Worm (Caenorhabditis elegans) whole organism, L1 larva: ENCODE results near the gene srh-187.
"Not testable (repeated sequence)": the region's sequence is repeated elsewhere in the genome, so short reads cannot be mapped to it uniquely, and the experiment has no call there.

Source experiments
- C16A3.4 ChIP-seq: fragments of 150-350 bp; optimal IDR thresholded peaks from 2 replicates; lab custom pipeline; 2014; ENCODE audit warnings: missing biosample characterization, missing genetic modification characterization
- C34B4.2 ChIP-seq: sonication (generic microtip); optimal IDR thresholded peaks from 2 replicates; lab custom pipeline; 2017; ENCODE audit warnings: mild to moderate bottlenecking, missing genetic modification characterization, missing compliant biosample characterization
- Y116A8C.19 ChIP-seq: sonication (generic microtip); optimal IDR thresholded peaks from 2 replicates; lab custom pipeline; 2016; ENCODE audit warnings: missing compliant biosample characterization, missing genetic modification characterization, borderline replicate concordance
- alr-1 ChIP-seq: fragments of 200-800 bp; sonication (Bioruptor generic); optimal IDR thresholded peaks from 2 replicates; lab custom pipeline; 2018; ENCODE audit warnings: borderline replicate concordance, mild to moderate bottlenecking, missing genetic modification characterization, missing compliant biosample characterization
- blmp-1 ChIP-seq: fragments of 150-350 bp; optimal IDR thresholded peaks from 2 replicates; lab custom pipeline; 2014; ENCODE audit warnings: missing biosample characterization, missing genetic modification characterization
- ceh-8 ChIP-seq: fragments of 200-800 bp; sonication (Bioruptor generic); optimal IDR thresholded peaks from 2 replicates; lab custom pipeline; 2018; ENCODE audit warnings: mild to moderate bottlenecking, missing genetic modification characterization, moderate library complexity, missing compliant biosample characterization
- dpl-1 ChIP-seq, 3 experiments: fragments of 150-350 bp in 2 of 3; sonication (generic microtip) in 1 of 3; optimal IDR thresholded peaks; 2 replicates each; lab custom pipeline; 2014 to 2017; ENCODE audit warnings: missing biosample characterization in 3 of 3, missing genetic modification characterization in 3 of 3, missing genetic modification reagents in 3 of 3
- dsc-1 ChIP-seq: sonication (generic microtip); optimal IDR thresholded peaks from 2 replicates; lab custom pipeline; 2016; ENCODE audit warnings: mild to moderate bottlenecking, missing genetic modification characterization, missing compliant biosample characterization
- egl-13 ChIP-seq: sonication (generic microtip); optimal IDR thresholded peaks from 2 replicates; lab custom pipeline; 2016; ENCODE audit warnings: missing genotype, missing genetic modification reagents, missing genetic modification characterization, missing compliant biosample characterization
- elt-2 ChIP-seq: sonication (generic microtip); optimal IDR thresholded peaks from 2 replicates; lab custom pipeline; 2016; ENCODE audit warnings: missing genetic modification characterization, mild to moderate bottlenecking, inconsistent platforms, missing compliant biosample characterization, missing genetic modification reagents
- fkh-4 ChIP-seq: sonication (generic microtip); optimal IDR thresholded peaks from 2 replicates; lab custom pipeline; 2016; ENCODE audit warnings: missing compliant biosample characterization, missing genetic modification characterization, borderline replicate concordance
- fkh-8 ChIP-seq: sonication (generic microtip); optimal IDR thresholded peaks from 2 replicates; lab custom pipeline; 2016; ENCODE audit warnings: mild to moderate bottlenecking, missing genetic modification characterization, missing compliant biosample characterization
- fos-1 ChIP-seq: fragments of 150-350 bp; optimal IDR thresholded peaks from 2 replicates; lab custom pipeline; 2014; ENCODE audit warnings: missing biosample characterization, missing genetic modification characterization
- hlh-17 ChIP-seq: fragments of 200-800 bp; sonication (Bioruptor generic); optimal IDR thresholded peaks from 2 replicates; lab custom pipeline; 2018; ENCODE audit warnings: missing genetic modification characterization, mild to moderate bottlenecking, missing compliant biosample characterization, moderate library complexity, borderline replicate concordance
- hlh-4 ChIP-seq: sonication (generic microtip); optimal IDR thresholded peaks from 2 replicates; lab custom pipeline; 2016; ENCODE audit warnings: mild to moderate bottlenecking, missing genetic modification characterization, missing compliant biosample characterization
- irx-1 ChIP-seq: sonication (generic microtip); optimal IDR thresholded peaks from 2 replicates; lab custom pipeline; 2016; ENCODE audit warnings: missing genetic modification characterization, missing compliant biosample characterization
- isw-1 ChIP-seq: fragments of 200-800 bp; sonication (Bioruptor generic); IDR thresholded peaks from 2 replicates; pipeline ENCODE4 v1.3.6; 2022; ENCODE audit warnings: missing genetic modification characterization, missing compliant biosample characterization
- jun-1 ChIP-seq: fragments of 150-350 bp; optimal IDR thresholded peaks from 2 replicates; lab custom pipeline; 2014; ENCODE audit warnings: missing biosample characterization, missing genetic modification reagents, missing genetic modification characterization
- lin-13 ChIP-seq: fragments of 150-350 bp; optimal IDR thresholded peaks from 2 replicates; lab custom pipeline; 2014; ENCODE audit warnings: missing biosample characterization, missing genetic modification reagents, missing genetic modification characterization
- lin-35 ChIP-seq, 2 experiments: fragments of 150-350 bp; optimal IDR thresholded peaks; 2 replicates each; lab custom pipeline; 2014; ENCODE audit warnings: missing biosample characterization in 2 of 2, missing genetic modification characterization in 2 of 2, missing genetic modification reagents in 2 of 2
- lin-39 ChIP-seq: fragments of 150-350 bp; optimal IDR thresholded peaks from 2 replicates; lab custom pipeline; 2014; ENCODE audit warnings: missing biosample characterization, missing genetic modification reagents, missing genetic modification characterization
- lir-3 ChIP-seq: sonication (generic microtip); optimal IDR thresholded peaks from 2 replicates; lab custom pipeline; 2016; ENCODE audit warnings: mild to moderate bottlenecking, missing genetic modification characterization, moderate library complexity, missing compliant biosample characterization; ENCODE audit not compliant: poor library complexity
- lsy-2 ChIP-seq, 2 experiments: fragments of 150-350 bp; optimal IDR thresholded peaks; 2 replicates each; lab custom pipeline; 2014; ENCODE audit warnings: missing biosample characterization in 2 of 2, missing genetic modification characterization in 2 of 2
- mab-9 ChIP-seq: fragments of 200-800 bp; sonication (Bioruptor generic); IDR thresholded peaks from 2 replicates; pipeline ENCODE4 v1.3.6; 2022; ENCODE audit warnings: missing genetic modification reagents, missing genetic modification characterization, missing compliant biosample characterization
- mep-1 ChIP-seq: fragments of 150-350 bp; optimal IDR thresholded peaks from 2 replicates; lab custom pipeline; 2014; ENCODE audit warnings: missing biosample characterization, missing genetic modification characterization
- nhr-11 ChIP-seq: fragments of 150-350 bp; optimal IDR thresholded peaks from 2 replicates; lab custom pipeline; 2014; ENCODE audit warnings: missing biosample characterization, missing genetic modification characterization
- nhr-19 ChIP-seq: fragments of 200-800 bp; sonication (Bioruptor generic); conservative IDR thresholded peaks from 2 replicates; pipeline ENCODE4 v1.3.6; 2022; ENCODE audit warnings: missing genetic modification characterization, missing compliant biosample characterization
- nhr-20 ChIP-seq: sonication (generic microtip); optimal IDR thresholded peaks from 2 replicates; lab custom pipeline; 2016; ENCODE audit warnings: mild to moderate bottlenecking, missing genetic modification characterization, missing compliant biosample characterization
- nhr-237 ChIP-seq: fragments of 150-350 bp; optimal IDR thresholded peaks from 2 replicates; lab custom pipeline; 2014; ENCODE audit warnings: missing biosample characterization, missing genetic modification characterization
- nhr-71 ChIP-seq: sonication (generic microtip); optimal IDR thresholded peaks from 2 replicates; lab custom pipeline; 2016; ENCODE audit warnings: mild to moderate bottlenecking, missing genetic modification characterization, moderate library complexity, missing compliant biosample characterization
- nhr-76 ChIP-seq: sonication (generic microtip); optimal IDR thresholded peaks from 2 replicates; lab custom pipeline; 2017; ENCODE audit warnings: missing biosample characterization, missing genetic modification characterization
- nhr-90 ChIP-seq: sonication (generic microtip); optimal IDR thresholded peaks from 2 replicates; lab custom pipeline; 2016; ENCODE audit warnings: mild to moderate bottlenecking, missing genetic modification characterization, missing compliant biosample characterization; ENCODE audit not compliant: poor library complexity
- pqm-1 ChIP-seq: sonication (generic microtip); optimal IDR thresholded peaks from 3 replicates; lab custom pipeline; 2017; ENCODE audit warnings: missing biosample characterization, missing genetic modification characterization
- snpc-4 ChIP-seq: fragments of 150-350 bp; optimal IDR thresholded peaks from 2 replicates; lab custom pipeline; 2014; ENCODE audit warnings: missing biosample characterization, missing genetic modification characterization
- sox-4 ChIP-seq: sonication (generic microtip); optimal IDR thresholded peaks from 2 replicates; lab custom pipeline; 2016; ENCODE audit warnings: missing genetic modification characterization, missing compliant biosample characterization
- unc-30 ChIP-seq: sonication (generic microtip); optimal IDR thresholded peaks from 2 replicates; lab custom pipeline; 2017; ENCODE audit warnings: missing biosample characterization, missing genetic modification characterization
- unc-62 ChIP-seq: fragments of 150-350 bp; optimal IDR thresholded peaks from 2 replicates; lab custom pipeline; 2014; ENCODE audit warnings: missing biosample characterization, missing genetic modification reagents, missing genetic modification characterization
- ztf-4 ChIP-seq: fragments of 150-350 bp; optimal IDR thresholded peaks from 2 replicates; lab custom pipeline; 2014; ENCODE audit warnings: missing biosample characterization, missing genetic modification characterization

srh-187 gene

ce11 chrV:7341942-7342341, 2.2 kb upstream of the srh-187 start, which contains the start of the genes nhr-263 and nhr-148:
nhr-263 (minus strand) TSS chrV:7342042.
nhr-148 (plus strand) TSS chrV:7342156.
- no peak for TF ChIP-seq fos-1 (tag; lab: Kevin White, UChicago)
- TF ChIP-seq blmp-1 (tag; lab: Kevin White, UChicago), result peak; percentile 2
- TF ChIP-seq, all 84 proteins: peak for 1

ce11 chrV:7337218-7337617, 2.5 kb downstream of the srh-187 start, which contains the start of gene F10G2.7:
F10G2.7 (minus strand) TSS chrV:7337318.
- not testable (repeated sequence) for TF ChIP-seq Y116A8C.19; dpl-1 (GFP tag; optimal IDR thresholded peaks at IDR 0.05; lab: Kevin White, UChicago); egl-13 (tag; lab: Kevin White, UChicago)
- TF ChIP-seq, all 84 proteins: peak for 0; not testable (repeated sequence) for 84

ce11 chrV:7332253-7332652, 7.5 kb downstream of the srh-187 start, which contains the start of gene F10G2.1:
F10G2.1 (plus strand) TSS chrV:7332553.
- TF ChIP-seq lin-13 (GFP tag; lab: Kevin White, UChicago) (no peak), unc-62 (GFP tag; lab: Kevin White, UChicago) (no peak), lsy-2 (tag; optimal IDR thresholded peaks at IDR 0.05; lab: Kevin White, UChicago) (no peak), nhr-20 (tag; lab: Kevin White, UChicago) (no peak), nhr-76 (tag; lab: Kevin White, UChicago) (no peak), pqm-1 (tag; lab: Kevin White, UChicago) (no peak), dpl-1 (GFP tag; optimal IDR thresholded peaks at IDR 0.05; lab: Kevin White, UChicago) (no peak), C34B4.2 (tag; lab: Kevin White, UChicago) (no peak), lir-3 (tag; lab: Kevin White, UChicago) (no peak), nhr-71 (no peak), alr-1 (tag; lab: Kevin White, UChicago) (no peak), Y116A8C.19 (no peak), C16A3.4 (tag; lab: Kevin White, UChicago) (no peak)

- TF ChIP-seq nhr-76 (tag; lab: Kevin White, UChicago) (no peak), unc-62 (GFP tag; lab: Kevin White, UChicago) (no peak), fkh-4 (no peak), mab-9 (GFP tag; lab: Robert Waterston, UW) (no peak), alr-1 (tag; lab: Kevin White, UChicago) (no peak), nhr-90 (no peak), mep-1 (no peak), fkh-8 (tag; lab: Kevin White, UChicago) (no peak), snpc-4 (tag; lab: Kevin White, UChicago) (no peak), nhr-237 (tag; lab: Kevin White, UChicago) (no peak), elt-2 (tag; lab: Kevin White, UChicago) (no peak)
These were observed 8.9 kb downstream of the srh-187 start, which contains the start of gene F10G2.2 for ce11 chrV:7330868-7331267. F10G2.2 (plus strand) TSS chrV:7331168.

ce11 chrV:7328092-7328491, 11.6 kb downstream of the srh-187 start, which contains the start of gene clec-7:
clec-7 (plus strand) TSS chrV:7328392.
- TF ChIP-seq ztf-4 (tag; lab: Kevin White, UChicago), result no peak
- TF ChIP-seq nhr-11 (tag; lab: Kevin White, UChicago), result no peak
- no peak for TF ChIP-seq unc-30 (tag; lab: Kevin White, UChicago)
- TF ChIP-seq nhr-19, result no peak
- TF ChIP-seq egl-13 (tag; lab: Kevin White, UChicago), result no peak
- TF ChIP-seq lin-35 (GFP tag; optimal IDR thresholded peaks at IDR 0.05; lab: Kevin White, UChicago), result no peak
- TF ChIP-seq jun-1 (tag; lab: Kevin White, UChicago), result no peak
- no peak for TF ChIP-seq fkh-4
- no peak for TF ChIP-seq sox-4
- no peak for TF ChIP-seq hlh-17
- no peak for TF ChIP-seq hlh-4 (tag; lab: Kevin White, UChicago)
- TF ChIP-seq isw-1 (GFP tag; lab: Robert Waterston, UW), result no peak
- TF ChIP-seq lin-39 (tag; lab: Kevin White, UChicago), result no peak
- TF ChIP-seq ceh-8, result no peak
- TF ChIP-seq dsc-1 (tag; lab: Kevin White, UChicago), result no peak
- no peak for TF ChIP-seq irx-1 (tag; lab: Kevin White, UChicago)
